Worm (Caenorhabditis elegans): ENCODE results near the gene str-129.

Gene str-129

DNA sequence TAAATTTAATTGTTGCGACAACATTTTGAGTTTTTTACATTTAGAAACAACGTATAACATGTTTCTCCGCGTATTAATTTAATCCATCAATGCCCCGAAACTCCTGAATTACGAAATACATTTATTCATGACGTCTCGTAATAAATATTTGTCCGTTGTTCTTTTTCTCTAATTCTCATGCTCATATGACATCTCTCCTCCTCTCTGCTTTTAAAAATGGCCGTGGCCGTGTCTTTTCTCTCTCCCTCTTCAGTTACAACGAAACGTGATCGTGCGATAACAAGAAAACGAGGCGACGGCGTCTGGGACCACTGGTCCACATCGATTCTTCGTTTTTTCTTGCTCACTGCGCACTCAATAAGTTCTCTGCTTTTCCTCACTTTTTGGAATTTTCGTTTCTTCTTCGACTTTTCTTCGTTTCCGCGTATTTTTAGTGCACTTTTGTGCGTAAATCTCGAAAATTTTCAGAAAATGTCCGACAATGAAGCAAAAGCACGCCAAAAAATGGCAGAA lies 37.9 kb upstream of the str-129 start, which contains the start of gene snap-1 (continued):
- TF ChIP-seq F33H1.4 (GFP tag; IDR thresholded peaks at IDR 0.05) (no peak), somi-1 (GFP tag; optimal IDR thresholded peaks at IDR 0.05) (no peak), cebp-1 (GFP tag; IDR thresholded peaks at IDR 0.05) (peak; percentile 90), cebp-1 (tag; optimal IDR thresholded peaks at IDR 0.05) (peak; percentile 95), ekl-4 (GFP tag; IDR thresholded peaks at IDR 0.05) (no peak), ceh-100 (GFP tag; IDR thresholded peaks at IDR 0.05) (no peak), lin-54 (GFP tag; optimal IDR thresholded peaks at IDR 0.05) (peak; percentile 17), nfyb-1 (GFP tag; IDR thresholded peaks at IDR 0.05) (no peak), dox-1 (GFP tag; IDR thresholded peaks at IDR 0.05) (peak; percentile 51; the same call in 1 of the 2 replicates), hlh-12 (tag; optimal IDR thresholded peaks at IDR 0.05) (no peak), zim-3 (tag; optimal IDR thresholded peaks at IDR 0.05) (no peak), attf-5 (GFP tag; optimal IDR thresholded peaks at IDR 0.05) (peak; percentile 83), pha-4 (tag; optimal IDR thresholded peaks at IDR 0.05) (no peak), xnd-1 (tag; optimal IDR thresholded peaks at IDR 0.05) (no peak), ama-1 (optimal IDR thresholded peaks at IDR 0.05) (peak; percentile 44), ama-1 (GFP tag; optimal IDR thresholded peaks at IDR 0.05) (no peak), F10E7.11 (tag; optimal IDR thresholded peaks at IDR 0.05) (no peak), atf-7 (tag; optimal IDR thresholded peaks at IDR 0.05) (no peak), bed-1 (GFP tag; IDR thresholded peaks at IDR 0.05) (no peak), rpc-1 (optimal IDR thresholded peaks at IDR 0.05) (no peak), rpc-1 (tag; optimal IDR thresholded peaks at IDR 0.05) (no peak), F22D6.2 (tag; optimal IDR thresholded peaks at IDR 0.05) (no peak), hmg-20 (GFP tag; IDR thresholded peaks at IDR 0.05) (no peak), mcd-1 (GFP tag; IDR thresholded peaks at IDR 0.05) (0 out of 2 replicates have a peak, but pooled peaks have one; percentile 47), madf-8 (GFP tag; conservative IDR thresholded peaks at IDR 0.05) (no peak), K12H6.12 (tag; optimal IDR thresholded peaks at IDR 0.05) (peak; percentile 73), Y56A3A.18 (GFP tag; IDR thresholded peaks at IDR 0.05) (no peak), madf-3 (GFP tag; IDR thresholded peaks at IDR 0.05) (no peak), B0336.3 (GFP tag; IDR thresholded peaks at IDR 0.05) (no peak)

ce11 chrV:8129719-8130118 lies 37.4 kb upstream of the str-129 start:
- no peak for TF ChIP-seq hrde-1 (tag; optimal IDR thresholded peaks at IDR 0.05; ENCODE audit: borderline replicate concordance)
- TF ChIP-seq snpc-1.3 (tag; optimal IDR thresholded peaks at IDR 0.05; ENCODE audit: insufficient read depth) = peak; percentile 16
- TF ChIP-seq chd-7 (tag; optimal IDR thresholded peaks at IDR 0.05) = no peak
- TF ChIP-seq let-607 (tag; optimal IDR thresholded peaks at IDR 0.05) = no peak
- TF ChIP-seq hsf-1 (GFP tag; IDR thresholded peaks at IDR 0.05) = peak; percentile 66
- TF ChIP-seq rcor-1 (GFP tag; IDR thresholded peaks at IDR 0.05) = peak; percentile 14; the same call in 1 of the 2 replicates
- TF ChIP-seq akir-1 (GFP tag; optimal IDR thresholded peaks at IDR 0.05) = no peak
- TF ChIP-seq ztf-3 (GFP tag; optimal IDR thresholded peaks at IDR 0.05) = no peak
- no peak for TF ChIP-seq hmg-20 (GFP tag; IDR thresholded peaks at IDR 0.05)
- no peak for TF ChIP-seq attf-5 (GFP tag; optimal IDR thresholded peaks at IDR 0.05)
- peak; percentile 47 for TF ChIP-seq D2030.7 (GFP tag; IDR thresholded peaks at IDR 0.05)
- TF ChIP-seq sptf-2 (GFP tag; optimal IDR thresholded peaks at IDR 0.05) = no peak
- TF ChIP-seq xnd-1 (tag; optimal IDR thresholded peaks at IDR 0.05) = no peak
- no peak for TF ChIP-seq B0035.1 (tag; optimal IDR thresholded peaks at IDR 0.05)
- TF ChIP-seq ceh-40 (GFP tag; IDR thresholded peaks at IDR 0.05) = 0 out of 2 replicates have a peak, but pooled peaks have one; percentile 22
- TF ChIP-seq ceh-100 (GFP tag; IDR thresholded peaks at IDR 0.05) = peak; percentile 34; the same call in 1 of the 2 replicates
- no peak for TF ChIP-seq F37B4.10 (GFP tag; IDR thresholded peaks at IDR 0.05)
- peak; percentile 38; the same call in 1 of the 2 replicates for TF ChIP-seq madf-6 (GFP tag; IDR thresholded peaks at IDR 0.05)
- peak; percentile 28 for TF ChIP-seq rpc-1 (optimal IDR thresholded peaks at IDR 0.05)
- TF ChIP-seq rpc-1 (tag; optimal IDR thresholded peaks at IDR 0.05) = no peak

Data from whole organism, young adult.